Worm (Caenorhabditis elegans): ENCODE results near the gene F40G9.17.

ce11 chrIII:156645-157044 lies 37.6 kb upstream of the F40G9.17 start, which contains the start of the genes zig-13 and ver-1:
- no peak for TF ChIP-seq pes-1 (GFP tag; IDR thresholded peaks at IDR 0.05)
- TF ChIP-seq hnd-1 (tag; optimal IDR thresholded peaks at IDR 0.05) = no peak
- no peak for TF ChIP-seq flt-1 (GFP tag; IDR thresholded peaks at IDR 0.05)
- TF ChIP-seq ama-1 (optimal IDR thresholded peaks at IDR 0.05) = no peak

Data from whole organism, early embryonic.